Fruit fly (Drosophila melanogaster): Measurements from ENCODE around the gene CG34241.
A peak's percentile ranks its signal among the peaks of the same experiment; 100 is the strongest.

The CG34241 gene

DNA sequence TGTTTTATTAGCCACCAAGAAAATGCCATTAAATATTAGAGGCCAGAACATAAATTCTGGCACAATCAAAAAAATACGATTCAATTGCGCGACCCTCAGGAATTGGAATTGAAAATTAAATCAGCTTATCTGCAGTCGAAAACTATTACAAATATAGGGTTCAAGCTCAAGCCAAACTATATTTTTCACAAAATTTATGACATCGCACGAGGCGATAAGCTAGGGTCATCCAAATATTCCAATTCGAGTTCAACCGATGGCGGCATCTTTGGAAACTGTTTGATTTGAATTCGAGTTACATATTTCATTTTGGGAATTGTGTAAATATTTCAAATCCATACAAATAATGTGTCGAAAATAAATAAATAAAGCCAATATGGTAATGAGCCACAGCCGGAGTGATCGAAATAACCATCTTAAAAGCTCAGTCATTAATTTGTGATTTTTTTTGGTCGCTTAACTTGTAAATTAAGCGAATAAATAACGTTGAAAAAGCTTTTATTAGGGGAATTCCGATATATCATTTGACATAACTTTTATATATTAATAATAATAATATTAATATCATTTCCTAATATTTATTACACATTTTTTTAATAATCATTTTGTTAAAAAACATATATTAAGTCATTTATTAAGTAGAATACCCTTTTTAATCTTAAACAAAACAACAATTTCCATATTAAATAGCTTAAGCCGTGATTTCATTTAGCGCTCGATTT is 42.6 kb upstream of the CG34241 start (continued):
- TF ChIP-seq ash1 (GFP tag; optimal IDR thresholded peaks at IDR 0.05) (no peak), CG10209 (GFP tag; optimal IDR thresholded peaks at IDR 0.05) (no peak), Nf-YC (tag; optimal IDR thresholded peaks at IDR 0.05) (peak; percentile 2), CG9215 (GFP tag; IDR thresholded peaks at IDR 0.05) (no peak), ind (GFP tag; optimal IDR thresholded peaks at IDR 0.05) (no peak), pum (GFP tag; optimal IDR thresholded peaks at IDR 0.05) (no peak), CG6854 (GFP tag; optimal IDR thresholded peaks at IDR 0.05) (no peak), CG4820 (GFP tag; optimal IDR thresholded peaks at IDR 0.05) (no peak), Dfd (GFP tag; optimal IDR thresholded peaks at IDR 0.05) (no peak), Deaf1 (tag; optimal IDR thresholded peaks at IDR 0.05) (no peak), CG31224 (GFP tag; IDR thresholded peaks at IDR 0.05) (no peak), Neu2 (GFP tag; optimal IDR thresholded peaks at IDR 0.05; ENCODE audit: borderline replicate concordance) (no peak), CG13123 (GFP tag; optimal IDR thresholded peaks at IDR 0.05) (no peak), CG9797 (GFP tag; optimal IDR thresholded peaks at IDR 0.05) (no peak), ATbp (GFP tag; optimal IDR thresholded peaks at IDR 0.05) (no peak), Taf1 (GFP tag; IDR thresholded peaks at IDR 0.05) (no peak), NC2β (GFP tag; optimal IDR thresholded peaks at IDR 0.05) (no peak), CG43689 (GFP tag; IDR thresholded peaks at IDR 0.05) (no peak), dpn (GFP tag; optimal IDR thresholded peaks at IDR 0.05) (no peak), CG3065 (GFP tag; optimal IDR thresholded peaks at IDR 0.05) (no peak), Oli (tag; optimal IDR thresholded peaks at IDR 0.05) (peak; percentile 23), Hr78 (GFP tag; optimal IDR thresholded peaks at IDR 0.05) (peak in 1 of 2 experiments; percentile 73), corto (GFP tag; optimal IDR thresholded peaks at IDR 0.05) (no peak), CG12942 (GFP tag; optimal IDR thresholded peaks at IDR 0.05) (no peak), Dek (tag; optimal IDR thresholded peaks at IDR 0.05) (no peak), CG30403 (GFP tag; optimal IDR thresholded peaks at IDR 0.05) (no peak), NK7.1 (GFP tag; optimal IDR thresholded peaks at IDR 0.05) (no peak), CG12744 (GFP tag; optimal IDR thresholded peaks at IDR 0.05) (no peak), CG9817 (tag; optimal IDR thresholded peaks at IDR 0.05) (no peak), CG10321 (GFP tag; IDR thresholded peaks at IDR 0.05) (no peak), chm (GFP tag; IDR thresholded peaks at IDR 0.05) (no peak), Side (GFP tag; optimal IDR thresholded peaks at IDR 0.05) (no peak), her (GFP tag; optimal IDR thresholded peaks at IDR 0.05) (no peak), Oaz (GFP tag; IDR thresholded peaks at IDR 0.05) (no peak), CG1529 (GFP tag; optimal IDR thresholded peaks at IDR 0.05) (no peak), Gsc (GFP tag; IDR thresholded peaks at IDR 0.05) (no peak), Rx (GFP tag; IDR thresholded peaks at IDR 0.05) (no peak), wor (GFP tag; IDR thresholded peaks at IDR 0.05) (no peak), Asciz (GFP tag; optimal IDR thresholded peaks at IDR 0.05) (peak; percentile 12), nom (GFP tag; optimal IDR thresholded peaks at IDR 0.05) (no peak), CG17359 (tag; optimal IDR thresholded peaks at IDR 0.05) (no peak), Sox102F (GFP tag; optimal IDR thresholded peaks at IDR 0.05) (peak; percentile 43), bigmax (GFP tag; optimal IDR thresholded peaks at IDR 0.05) (no peak), chif (GFP tag; optimal IDR thresholded peaks at IDR 0.05) (no peak), Doc3 (GFP tag; IDR thresholded peaks at IDR 0.05; ENCODE audit: partially characterized antibody) (no peak), CG10274 (GFP tag; optimal IDR thresholded peaks at IDR 0.05) (no peak), aop (GFP tag; IDR thresholded peaks at IDR 0.05) (no peak), CG8924 (tag; optimal IDR thresholded peaks at IDR 0.05) (peak; percentile 57), CG10979 (tag; optimal IDR thresholded peaks at IDR 0.05) (peak; percentile 30), gsb-n (tag; optimal IDR thresholded peaks at IDR 0.05) (peak; percentile 63)
